Fruit fly (Drosophila melanogaster): ENCODE data around the gene CG5116.

CG5116 gene

DNA sequence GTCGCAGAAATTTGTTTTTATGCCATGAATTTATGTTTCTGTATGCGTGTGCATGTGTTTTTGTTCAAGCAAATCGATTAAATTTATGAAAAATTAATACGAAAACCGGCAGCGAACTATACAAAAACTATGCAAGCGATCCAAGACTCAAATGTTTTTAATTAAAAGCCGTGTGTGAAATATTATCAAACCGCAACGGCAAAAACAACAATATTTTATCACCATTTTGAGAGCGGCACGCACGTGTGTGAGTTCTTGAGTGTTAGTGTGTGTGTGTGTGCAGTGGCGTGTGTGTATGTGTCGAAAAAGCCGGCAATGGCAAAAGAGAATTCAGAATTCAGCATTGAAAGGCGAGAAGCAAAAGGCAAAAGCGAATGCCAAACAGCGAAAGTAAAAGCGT, 35.7 kb downstream of the CG5116 start:
- TF ChIP-seq dsf (GFP tag; optimal IDR thresholded peaks at IDR 0.05; ENCODE audit: borderline replicate concordance) (no peak), Vsx2 (GFP tag; optimal IDR thresholded peaks at IDR 0.05; ENCODE audit: partially characterized antibody) (no peak), dmrt93B (GFP tag; optimal IDR thresholded peaks at IDR 0.05) (no peak), GATAd (GFP tag; optimal IDR thresholded peaks at IDR 0.05) (no peak), HLH106 (tag; optimal IDR thresholded peaks at IDR 0.05) (no peak), lola (GFP tag; optimal IDR thresholded peaks at IDR 0.05) (no peak), brk (GFP tag; optimal IDR thresholded peaks at IDR 0.05) (no peak), Hr78 (GFP tag; optimal IDR thresholded peaks at IDR 0.05) (no peak), OdsH (GFP tag; optimal IDR thresholded peaks at IDR 0.05) (no peak), woc (GFP tag; optimal IDR thresholded peaks at IDR 0.05) (no peak), foxo (GFP tag; optimal IDR thresholded peaks at IDR 0.05) (no peak), psq (GFP tag; optimal IDR thresholded peaks at IDR 0.05) (peak; percentile 53), Dfd (GFP tag; optimal IDR thresholded peaks at IDR 0.05) (peak; percentile 41), N (GFP tag; optimal IDR thresholded peaks at IDR 0.05) (no peak)

DNA sequence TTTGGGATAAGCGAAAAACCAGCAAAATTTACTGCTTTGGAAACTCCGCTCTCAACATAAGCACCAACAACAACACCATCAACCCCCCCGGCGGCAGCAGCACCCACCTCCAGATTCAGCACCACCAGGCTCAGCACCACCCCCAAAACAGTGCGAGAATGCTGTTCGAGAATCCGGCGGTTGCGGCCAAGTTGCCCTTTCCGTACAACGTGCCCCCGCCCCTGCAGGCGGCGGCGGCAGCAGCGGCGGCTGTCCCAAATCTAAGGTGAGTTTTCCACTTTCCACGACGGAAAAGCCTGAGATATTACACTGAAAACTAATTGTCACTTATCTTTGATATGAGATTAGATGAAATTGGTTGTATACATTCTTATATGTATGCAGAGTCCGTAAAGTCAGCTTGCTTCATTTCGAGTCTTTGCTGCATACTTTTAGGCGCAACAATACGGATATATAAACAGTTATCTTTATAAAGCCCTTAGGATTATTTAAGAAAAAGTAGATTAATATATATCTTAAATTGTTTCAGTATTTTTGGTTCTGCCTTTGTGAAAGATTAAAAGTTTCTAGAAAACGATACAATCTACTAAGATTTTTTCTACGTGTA, 36.7 kb downstream of the CG5116 start:
- TF ChIP-seq Mio (GFP tag; optimal IDR thresholded peaks at IDR 0.05): no peak
- TF ChIP-seq tai (GFP tag; optimal IDR thresholded peaks at IDR 0.05): peak; percentile 12
- no peak for TF ChIP-seq Hr78 (GFP tag; optimal IDR thresholded peaks at IDR 0.05)
- no peak for TF ChIP-seq sage (GFP tag; optimal IDR thresholded peaks at IDR 0.05)
- TF ChIP-seq pan (optimal IDR thresholded peaks at IDR 0.05): no peak

- TF ChIP-seq Dif (GFP tag; optimal IDR thresholded peaks at IDR 0.05; ENCODE audit: partially characterized antibody): no peak
Observed at dm6 chr3R:25529289-25529688, 46.4 kb downstream of the CG5116 start.

DNA sequence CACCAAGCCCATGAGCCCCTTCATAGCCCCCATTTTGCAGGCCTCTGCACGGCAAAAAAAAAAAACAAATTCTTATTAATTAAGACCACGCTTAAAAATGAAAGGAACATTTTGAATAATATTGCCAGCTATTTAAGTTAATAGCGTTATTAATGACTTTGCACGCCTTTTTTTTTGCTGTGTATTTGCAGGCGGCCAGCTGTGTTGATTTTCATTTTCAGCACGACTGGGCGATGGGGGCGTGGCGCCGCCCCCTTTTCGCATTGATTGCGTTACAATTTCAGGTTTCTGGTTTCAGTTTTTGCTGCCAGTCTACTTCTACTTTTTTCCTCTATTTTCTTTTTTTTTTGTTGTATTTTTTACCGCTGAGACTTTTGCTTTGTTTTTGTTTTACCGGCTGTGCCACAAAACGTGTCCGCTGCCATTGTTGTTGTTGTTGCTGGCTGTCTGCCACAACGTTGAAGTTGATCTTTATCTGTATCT, 49.0 kb downstream of the CG5116 start:
- TF ChIP-seq psq (GFP tag; optimal IDR thresholded peaks at IDR 0.05): peak; percentile 3
- no peak for TF ChIP-seq Jra (GFP tag; optimal IDR thresholded peaks at IDR 0.05)
- no peak for TF ChIP-seq usp (GFP tag; optimal IDR thresholded peaks at IDR 0.05)
- no peak for TF ChIP-seq CG32264 (GFP tag; optimal IDR thresholded peaks at IDR 0.05)
- no peak for TF ChIP-seq sv (GFP tag; optimal IDR thresholded peaks at IDR 0.05)
- no peak for TF ChIP-seq Dfd (GFP tag; optimal IDR thresholded peaks at IDR 0.05)
- TF ChIP-seq Hr78 (GFP tag; optimal IDR thresholded peaks at IDR 0.05): no peak
- no peak for TF ChIP-seq Dif (GFP tag; optimal IDR thresholded peaks at IDR 0.05; ENCODE audit: partially characterized antibody)
- TF ChIP-seq N (GFP tag; optimal IDR thresholded peaks at IDR 0.05): no peak
- peak; percentile 70 for TF ChIP-seq fru (GFP tag; optimal IDR thresholded peaks at IDR 0.05)
- TF ChIP-seq Hr83 (GFP tag; optimal IDR thresholded peaks at IDR 0.05; ENCODE audit: poor library complexity, severe bottlenecking): no peak
- TF ChIP-seq pan (optimal IDR thresholded peaks at IDR 0.05): no peak
- no peak for TF ChIP-seq tai (GFP tag; optimal IDR thresholded peaks at IDR 0.05)
- TF ChIP-seq CG9705 (GFP tag; optimal IDR thresholded peaks at IDR 0.05): no peak
- no peak for TF ChIP-seq dsf (GFP tag; optimal IDR thresholded peaks at IDR 0.05; ENCODE audit: borderline replicate concordance)
- no peak for TF ChIP-seq woc (GFP tag; optimal IDR thresholded peaks at IDR 0.05)
- TF ChIP-seq Rel (GFP tag; optimal IDR thresholded peaks at IDR 0.05): no peak
- no peak for TF ChIP-seq Rel (tag; optimal IDR thresholded peaks at IDR 0.05)
- TF ChIP-seq Mio (GFP tag; optimal IDR thresholded peaks at IDR 0.05): no peak
- no peak for TF ChIP-seq Myc (optimal IDR thresholded peaks at IDR 0.05)
- TF ChIP-seq foxo (GFP tag; optimal IDR thresholded peaks at IDR 0.05): peak in 1 of 2 experiments; percentile 71
- TF ChIP-seq brk (GFP tag; optimal IDR thresholded peaks at IDR 0.05): peak; percentile 26
- no peak for TF ChIP-seq lola (GFP tag; optimal IDR thresholded peaks at IDR 0.05)
- TF ChIP-seq Hnf4 (GFP tag; optimal IDR thresholded peaks at IDR 0.05): peak; percentile 2
- no peak for TF ChIP-seq CrebA (GFP tag; optimal IDR thresholded peaks at IDR 0.05; ENCODE audit: borderline replicate concordance)
- TF ChIP-seq Vsx2 (GFP tag; optimal IDR thresholded peaks at IDR 0.05; ENCODE audit: partially characterized antibody): no peak
- TF ChIP-seq OdsH (GFP tag; optimal IDR thresholded peaks at IDR 0.05): peak; percentile 37
- TF ChIP-seq h (GFP tag; optimal IDR thresholded peaks at IDR 0.05): peak; percentile 56
- TF ChIP-seq dl (GFP tag; optimal IDR thresholded peaks at IDR 0.05; ENCODE audit: insufficient read depth in 1 of 2, partially characterized antibody in 2 of 2): no peak
- no peak for TF ChIP-seq GATAd (GFP tag; optimal IDR thresholded peaks at IDR 0.05)
- TF ChIP-seq br (GFP tag; optimal IDR thresholded peaks at IDR 0.05): peak; percentile 48
- no peak for TF ChIP-seq Abd-B (GFP tag; optimal IDR thresholded peaks at IDR 0.05)
- peak; percentile 56 for TF ChIP-seq rgr (GFP tag; optimal IDR thresholded peaks at IDR 0.05)
- TF ChIP-seq jim (GFP tag; optimal IDR thresholded peaks at IDR 0.05): no peak
- TF ChIP-seq Sp1 (GFP tag; optimal IDR thresholded peaks at IDR 0.05): no peak
- no peak for TF ChIP-seq HLH106 (tag; optimal IDR thresholded peaks at IDR 0.05)
- no peak for TF ChIP-seq dmrt93B (GFP tag; optimal IDR thresholded peaks at IDR 0.05)
- peak; percentile 42 for TF ChIP-seq ey (GFP tag; optimal IDR thresholded peaks at IDR 0.05)
- no peak for TF ChIP-seq sage (GFP tag; optimal IDR thresholded peaks at IDR 0.05)
